Fruit fly (Drosophila melanogaster) whole organism, pupa: ENCODE results near the gene Taf10.

ENCODE experiments used
- CG12605 ChIP-seq: fragments of 200-800 bp; sonication (Bioruptor generic); IDR thresholded peaks from 2 replicates; pipeline ENCODE4 v1.3.6; 2022; ENCODE audit warnings: missing biosample characterization, missing genetic modification characterization
- CG13204 ChIP-seq: fragments of 200-800 bp; sonication (Bioruptor generic); optimal IDR thresholded peaks from 2 replicates; lab custom pipeline; 2018; ENCODE audit warnings: missing biosample characterization, mild to moderate bottlenecking, missing genetic modification characterization, moderate library complexity
- CG15710 ChIP-seq: fragments of 200-800 bp; sonication (Bioruptor generic); optimal IDR thresholded peaks from 2 replicates; lab custom pipeline; 2018; ENCODE audit warnings: missing biosample characterization, mild to moderate bottlenecking, missing genetic modification characterization, moderate library complexity
- CG17806 ChIP-seq: fragments of 200-800 bp; sonication (Bioruptor generic); optimal IDR thresholded peaks from 2 replicates; lab custom pipeline; 2018; ENCODE audit warnings: missing biosample characterization, mild to moderate bottlenecking, missing genetic modification characterization, moderate library complexity
- fd96Ca ChIP-seq: fragments of 200-800 bp; sonication (Bioruptor generic); IDR thresholded peaks from 3 replicates; pipeline ENCODE4 v1.3.6; 2022; ENCODE audit warnings: missing biosample characterization, missing genetic modification characterization
- gl ChIP-seq: fragments of 200-800 bp; sonication (Bioruptor generic); optimal IDR thresholded peaks from 2 replicates; lab custom pipeline; 2018; ENCODE audit warnings: missing biosample characterization, mild to moderate bottlenecking, missing genetic modification characterization

- no peak for TF ChIP-seq CG12605 (GFP tag; lab: Robert Waterston, UW)
- TF ChIP-seq gl (tag; lab: Kevin White, UChicago): no peak
- TF ChIP-seq fd96Ca (GFP tag; lab: Robert Waterston, UW): no peak
- TF ChIP-seq CG17806 (tag; lab: Kevin White, UChicago): no peak
- no peak for TF ChIP-seq CG13204 (GFP tag; lab: Kevin White, UChicago)
- TF ChIP-seq CG15710 (tag; lab: Kevin White, UChicago): no peak
Measured at dm6 chr2L:2725374-2725773, 42.3 kb upstream of the Taf10 start, which contains the start of gene CG31689.
